In genomic region chr2L:18839143-18839872, dm6 we compare ENCODE assay signal across 1 fruit fly cellular context.
TF ChIP-seq lines count a peak whose summit lies in the region.

CG10600 (minus strand) TSS chr2L:18839679.

TF ChIP-seq in whole organism, embryonic, 481 proteins besides CTCF, POLR2A, EP300 and RAD21 (continued from another document and continues in another):
- TF ChIP-seq CG14014 (GFP tag; IDR thresholded peaks at IDR 0.05; lab: Robert Waterston, UW) (peak; percentile 55), Jarid2 (GFP tag; optimal IDR thresholded peaks at IDR 0.05; lab: Kevin White, UChicago) (peak; percentile 60), eyg (GFP tag; optimal IDR thresholded peaks at IDR 0.05; lab: Kevin White, UChicago) (peak; percentile 80), CG9609 (GFP tag; optimal IDR thresholded peaks at IDR 0.05; lab: Kevin White, UChicago) (peak; percentile 87), emc (GFP tag; optimal IDR thresholded peaks at IDR 0.05; lab: Kevin White, UChicago) (peak; percentile 76), nom (GFP tag; optimal IDR thresholded peaks at IDR 0.05; lab: Kevin White, UChicago) (peak; percentile 54), CG6175 (GFP tag; IDR thresholded peaks at IDR 0.05; lab: Robert Waterston, UW) (peak; percentile 51; the same call in 1 of the 3 replicates), cato (GFP tag; optimal IDR thresholded peaks at IDR 0.05; lab: Kevin White, UChicago; ENCODE audit: borderline replicate concordance) (peak; percentile 51), B-H1 (GFP tag; IDR thresholded peaks at IDR 0.05; lab: Robert Waterston, UW) (peak; percentile 33; the same call in 1 of the 3 replicates), mirr (GFP tag; optimal IDR thresholded peaks at IDR 0.05; lab: Kevin White, UChicago) (peak; percentile 69), CG7556 (GFP tag; optimal IDR thresholded peaks at IDR 0.05; lab: Kevin White, UChicago) (peak; percentile 78), cas (GFP tag; IDR thresholded peaks at IDR 0.05; lab: Robert Waterston, UW) (peak; percentile 54; the same call in 1 of the 2 replicates), E2f1 (GFP tag; IDR thresholded peaks at IDR 0.05; lab: Robert Waterston, UW) (peak; percentile 64), CG10366 (GFP tag; IDR thresholded peaks at IDR 0.05; lab: Robert Waterston, UW) (peak; percentile 57), Vsx1 (GFP tag; optimal IDR thresholded peaks at IDR 0.05; lab: Kevin White, UChicago) (no peak), CG18476 (GFP tag; optimal IDR thresholded peaks at IDR 0.05; lab: Kevin White, UChicago) (peak; percentile 75), Dp (GFP tag; optimal IDR thresholded peaks at IDR 0.05; lab: Kevin White, UChicago) (peak; percentile 100), CG18599 (GFP tag; optimal IDR thresholded peaks at IDR 0.05; lab: Kevin White, UChicago) (peak; percentile 86), CG8478 (optimal IDR thresholded peaks at IDR 0.05; lab: Kevin White, UChicago) (peak; percentile 87), CG17802 (tag; optimal IDR thresholded peaks at IDR 0.05; lab: Kevin White, UChicago) (peak; percentile 63), ase (GFP tag; IDR thresholded peaks at IDR 0.05; lab: Robert Waterston, UW) (peak; percentile 59; the same call in 2 of the 3 replicates), br (optimal IDR thresholded peaks at IDR 0.05; lab: Kevin White, UChicago) (no peak), CG6765 (GFP tag; optimal IDR thresholded peaks at IDR 0.05; lab: Kevin White, UChicago) (no peak), fd102C (GFP tag; optimal IDR thresholded peaks at IDR 0.05; lab: Kevin White, UChicago) (peak; percentile 63), Mrtf (GFP tag; IDR thresholded peaks at IDR 0.05; lab: Robert Waterston, UW) (peak; percentile 44; the same call in 1 of the 3 replicates), nerfin-2 (GFP tag; IDR thresholded peaks at IDR 0.05; lab: Robert Waterston, UW; ENCODE audit: partially characterized antibody) (peak; percentile 66), ind (GFP tag; optimal IDR thresholded peaks at IDR 0.05; lab: Kevin White, UChicago) (peak; percentile 86), esg (GFP tag; conservative IDR thresholded peaks at IDR 0.05; lab: Robert Waterston, UW) (no peak), da (GFP tag; optimal IDR thresholded peaks at IDR 0.05; lab: Kevin White, UChicago) (peak; percentile 68), zen2 (GFP tag; IDR thresholded peaks at IDR 0.05; lab: Robert Waterston, UW; ENCODE audit: partially characterized antibody) (peak; percentile 88), Dad (GFP tag; optimal IDR thresholded peaks at IDR 0.05; lab: Kevin White, UChicago) (peak; percentile 85), Meics (GFP tag; optimal IDR thresholded peaks at IDR 0.05; lab: Kevin White, UChicago) (peak; percentile 76), h (optimal IDR thresholded peaks at IDR 0.05; lab: Kevin White, UChicago) (no peak), lola (GFP tag; optimal IDR thresholded peaks at IDR 0.05; lab: Kevin White, UChicago) (peak in 1 of 3 experiments; percentile 32), Hsf (GFP tag; optimal IDR thresholded peaks at IDR 0.05; lab: Kevin White, UChicago) (peak; percentile 92), CG4730 (GFP tag; IDR thresholded peaks at IDR 0.05; lab: Robert Waterston, UW) (peak; percentile 58), E2f2 (GFP tag; IDR thresholded peaks at IDR 0.05; lab: Robert Waterston, UW) (peak; percentile 100), CG12659 (GFP tag; optimal IDR thresholded peaks at IDR 0.05; lab: Kevin White, UChicago) (peak; percentile 93), pita (GFP tag; optimal IDR thresholded peaks at IDR 0.05; lab: Kevin White, UChicago) (peak; percentile 32), luna (GFP tag; optimal IDR thresholded peaks at IDR 0.05; lab: Kevin White, UChicago) (peak; percentile 70), pum (GFP tag; optimal IDR thresholded peaks at IDR 0.05; lab: Kevin White, UChicago) (peak; percentile 86), Poxn (GFP tag; IDR thresholded peaks at IDR 0.05; lab: Robert Waterston, UW) (no peak), zfh2 (GFP tag; optimal IDR thresholded peaks at IDR 0.05; lab: Kevin White, UChicago) (peak; percentile 91), CG4328 (GFP tag; optimal IDR thresholded peaks at IDR 0.05; lab: Kevin White, UChicago) (peak; percentile 65), CG1233 (GFP tag; optimal IDR thresholded peaks at IDR 0.05; lab: Kevin White, UChicago) (peak; percentile 69), Dip2 (GFP tag; IDR thresholded peaks at IDR 0.05; lab: Robert Waterston, UW) (peak; percentile 84), CG10654 (GFP tag; optimal IDR thresholded peaks at IDR 0.05; lab: Kevin White, UChicago) (peak; percentile 75), twi (tag; optimal IDR thresholded peaks at IDR 0.05; lab: Kevin White, UChicago) (peak; percentile 34), H15 (GFP tag; IDR thresholded peaks at IDR 0.05; lab: Robert Waterston, UW) (peak; percentile 53; the same call in 1 of the 3 replicates), croc (GFP tag; conservative IDR thresholded peaks at IDR 0.05; lab: Robert Waterston, UW) (no peak), CG34224 (GFP tag; IDR thresholded peaks at IDR 0.05; lab: Robert Waterston, UW; ENCODE audit: partially characterized antibody) (peak; percentile 88; the same call in 2 of the 3 replicates), CG6854 (GFP tag; optimal IDR thresholded peaks at IDR 0.05; lab: Kevin White, UChicago) (no peak), slp2 (GFP tag; optimal IDR thresholded peaks at IDR 0.05; lab: Kevin White, UChicago) (peak; percentile 63), CG8944 (GFP tag; optimal IDR thresholded peaks at IDR 0.05; lab: Kevin White, UChicago) (peak; percentile 90), CG15514 (GFP tag; optimal IDR thresholded peaks at IDR 0.05; lab: Kevin White, UChicago) (peak; percentile 95), Fer2 (tag; optimal IDR thresholded peaks at IDR 0.05; lab: Kevin White, UChicago) (peak; percentile 41), CG4282 (GFP tag; optimal IDR thresholded peaks at IDR 0.05; lab: Kevin White, UChicago) (peak; percentile 84), fd96Cb (tag; optimal IDR thresholded peaks at IDR 0.05; lab: Kevin White, UChicago) (peak; percentile 16), ttk (GFP tag; IDR thresholded peaks at IDR 0.05; lab: Robert Waterston, UW) (peak; percentile 60), trem (tag; optimal IDR thresholded peaks at IDR 0.05; lab: Kevin White, UChicago) (peak; percentile 90), CG13424 (tag; optimal IDR thresholded peaks at IDR 0.05; lab: Kevin White, UChicago) (peak; percentile 61), ato (GFP tag; IDR thresholded peaks at IDR 0.05; lab: Robert Waterston, UW; ENCODE audit: partially characterized antibody) (peak; percentile 90), CG2120 (GFP tag; optimal IDR thresholded peaks at IDR 0.05; lab: Kevin White, UChicago) (peak; percentile 93), tx (GFP tag; optimal IDR thresholded peaks at IDR 0.05; lab: Kevin White, UChicago) (peak; percentile 84), wek (GFP tag; optimal IDR thresholded peaks at IDR 0.05; lab: Kevin White, UChicago) (peak; percentile 39), Atf6 (GFP tag; IDR thresholded peaks at IDR 0.05; lab: Robert Waterston, UW) (peak; percentile 59; the same call in 1 of the 2 replicates), ewg (GFP tag; optimal IDR thresholded peaks at IDR 0.05; lab: Kevin White, UChicago) (peak; percentile 62), Nf-YC (tag; optimal IDR thresholded peaks at IDR 0.05; lab: Kevin White, UChicago) (peak; percentile 59), mld (GFP tag; IDR thresholded peaks at IDR 0.05; lab: Robert Waterston, UW; ENCODE audit: partially characterized antibody) (peak; percentile 54; the same call in 1 of the 3 replicates), ash1 (GFP tag; optimal IDR thresholded peaks at IDR 0.05; lab: Kevin White, UChicago) (peak; percentile 30), Optix (GFP tag; IDR thresholded peaks at IDR 0.05; lab: Robert Waterston, UW) (peak; percentile 58; the same call in 2 of the 3 replicates), Lpt (GFP tag; optimal IDR thresholded peaks at IDR 0.05; lab: Kevin White, UChicago) (no peak), Mes4 (GFP tag; optimal IDR thresholded peaks at IDR 0.05; lab: Kevin White, UChicago) (peak; percentile 72), pb (GFP tag; optimal IDR thresholded peaks at IDR 0.05; lab: Kevin White, UChicago) (peak; percentile 86), CG1792 (GFP tag; optimal IDR thresholded peaks at IDR 0.05; lab: Kevin White, UChicago) (peak; percentile 81), scrt (GFP tag; optimal IDR thresholded peaks at IDR 0.05; lab: Kevin White, UChicago) (peak; percentile 61), sens-2 (GFP tag; IDR thresholded peaks at IDR 0.05; lab: Robert Waterston, UW) (no peak), lab (GFP tag; optimal IDR thresholded peaks at IDR 0.05; lab: Kevin White, UChicago) (peak; percentile 89), pfk (GFP tag; optimal IDR thresholded peaks at IDR 0.05; lab: Kevin White, UChicago) (peak; percentile 4), pho (GFP tag; optimal IDR thresholded peaks at IDR 0.05; lab: Kevin White, UChicago) (peak; percentile 88), CG7786 (GFP tag; optimal IDR thresholded peaks at IDR 0.05; lab: Kevin White, UChicago) (peak; percentile 88), CG11456 (GFP tag; IDR thresholded peaks at IDR 0.05; lab: Robert Waterston, UW) (peak; percentile 92), crol (GFP tag; IDR thresholded peaks at IDR 0.05; lab: Robert Waterston, UW) (no peak), stwl (tag; optimal IDR thresholded peaks at IDR 0.05; lab: Kevin White, UChicago) (peak; percentile 95), CG6654 (GFP tag; optimal IDR thresholded peaks at IDR 0.05; lab: Kevin White, UChicago) (no peak), dpn (GFP tag; optimal IDR thresholded peaks at IDR 0.05; lab: Kevin White, UChicago) (peak; percentile 90 to 91), btn (GFP tag; optimal IDR thresholded peaks at IDR 0.05; lab: Kevin White, UChicago) (peak; percentile 78), fu2 (GFP tag; optimal IDR thresholded peaks at IDR 0.05; lab: Kevin White, UChicago) (peak; percentile 81), CG6813 (GFP tag; optimal IDR thresholded peaks at IDR 0.05; lab: Kevin White, UChicago) (peak; percentile 56), CG2199 (GFP tag; IDR thresholded peaks at IDR 0.05; lab: Robert Waterston, UW) (0 out of 3 replicates have a peak, but pooled peaks have one; percentile 57), HHEX (GFP tag; optimal IDR thresholded peaks at IDR 0.05; lab: Kevin White, UChicago) (peak; percentile 77), amos (GFP tag; IDR thresholded peaks at IDR 0.05; lab: Robert Waterston, UW; ENCODE audit: partially characterized antibody) (peak; percentile 92), yki (optimal IDR thresholded peaks at IDR 0.05; lab: Kevin White, UChicago) (no peak), Ets97D (GFP tag; optimal IDR thresholded peaks at IDR 0.05; lab: Kevin White, UChicago) (peak; percentile 94), CG33213 (GFP tag; optimal IDR thresholded peaks at IDR 0.05; lab: Kevin White, UChicago) (peak; percentile 98), CG2129 (GFP tag; IDR thresholded peaks at IDR 0.05; lab: Robert Waterston, UW; ENCODE audit: partially characterized antibody) (peak; percentile 54), bigmax (GFP tag; optimal IDR thresholded peaks at IDR 0.05; lab: Kevin White, UChicago) (peak; percentile 18), pzg (GFP tag; optimal IDR thresholded peaks at IDR 0.05; lab: Kevin White, UChicago) (peak; percentile 98), D (optimal IDR thresholded peaks at IDR 0.05; lab: Kevin White, UChicago) (no peak), D (GFP tag; optimal IDR thresholded peaks at IDR 0.05; lab: Kevin White, UChicago) (peak; percentile 58), CG1602 (GFP tag; optimal IDR thresholded peaks at IDR 0.05; lab: Kevin White, UChicago) (peak; percentile 75), Trl (optimal IDR thresholded peaks at IDR 0.05; lab: Kevin White, UChicago) (no peak), Trl (GFP tag; optimal IDR thresholded peaks at IDR 0.05; lab: Kevin White, UChicago) (peak; percentile 90), CG15269 (tag; optimal IDR thresholded peaks at IDR 0.05; lab: Kevin White, UChicago) (no peak), en (GFP tag; optimal IDR thresholded peaks at IDR 0.05; lab: Kevin White, UChicago) (peak; percentile 31), Camta (GFP tag; optimal IDR thresholded peaks at IDR 0.05; lab: Kevin White, UChicago) (peak; percentile 85), CG7987 (GFP tag; optimal IDR thresholded peaks at IDR 0.05; lab: Kevin White, UChicago) (peak; percentile 85), CG6689 (GFP tag; IDR thresholded peaks at IDR 0.05; lab: Robert Waterston, UW) (0 out of 2 replicates have a peak, but pooled peaks have one; percentile 14), grau (tag; optimal IDR thresholded peaks at IDR 0.05; lab: Kevin White, UChicago) (peak; percentile 69), CG10209 (GFP tag; optimal IDR thresholded peaks at IDR 0.05; lab: Kevin White, UChicago) (peak; percentile 78), vnd (GFP tag; IDR thresholded peaks at IDR 0.05; lab: Robert Waterston, UW; ENCODE audit: partially characterized antibody) (peak; percentile 58), CG3407 (GFP tag; optimal IDR thresholded peaks at IDR 0.05; lab: Kevin White, UChicago) (peak; percentile 61), Abd-B (GFP tag; optimal IDR thresholded peaks at IDR 0.05; lab: Kevin White, UChicago) (peak; percentile 72), sima (GFP tag; optimal IDR thresholded peaks at IDR 0.05; lab: Kevin White, UChicago) (peak; percentile 34), onecut (GFP tag; IDR thresholded peaks at IDR 0.05; lab: Robert Waterston, UW) (peak; percentile 91), Spps (tag; optimal IDR thresholded peaks at IDR 0.05; lab: Kevin White, UChicago) (peak; percentile 19), CG30020 (tag; optimal IDR thresholded peaks at IDR 0.05; lab: Kevin White, UChicago) (peak; percentile 26), CG12769 (tag; optimal IDR thresholded peaks at IDR 0.05; lab: Kevin White, UChicago) (no peak), tup (GFP tag; optimal IDR thresholded peaks at IDR 0.05; lab: Kevin White, UChicago) (peak; percentile 87), Usf (GFP tag; optimal IDR thresholded peaks at IDR 0.05; lab: Kevin White, UChicago) (peak; percentile 53), gce (GFP tag; IDR thresholded peaks at IDR 0.05; lab: Robert Waterston, UW) (peak; percentile 56; the same call in 1 of the 3 replicates), Eip74EF (GFP tag; optimal IDR thresholded peaks at IDR 0.05; lab: Kevin White, UChicago) (no peak), CG3995 (GFP tag; optimal IDR thresholded peaks at IDR 0.05; lab: Kevin White, UChicago) (peak; percentile 94), nau (GFP tag; optimal IDR thresholded peaks at IDR 0.05; lab: Kevin White, UChicago) (no peak), Max (GFP tag; optimal IDR thresholded peaks at IDR 0.05; lab: Kevin White, UChicago) (peak; percentile 70), Bgb (GFP tag; IDR thresholded peaks at IDR 0.05; lab: Robert Waterston, UW; ENCODE audit: partially characterized antibody) (peak; percentile 92), gt (GFP tag; IDR thresholded peaks at IDR 0.05; lab: Robert Waterston, UW) (peak; percentile 47; the same call in 1 of the 2 replicates), Myb (GFP tag; optimal IDR thresholded peaks at IDR 0.05; lab: Kevin White, UChicago) (peak; percentile 85)
